Worm (Caenorhabditis elegans): ENCODE measurements around the gene mrpl-11.

mrpl-11 gene

ce11 chrIII:8741276-8741860, 23.9 kb downstream of the mrpl-11 start, which contains the start of gene pdhk-2 (continued):
- TF ChIP-seq flh-1 (GFP tag; optimal IDR thresholded peaks at IDR 0.05) (peak; percentile 4), unc-62 (GFP tag; optimal IDR thresholded peaks at IDR 0.05) (peak; percentile 57), cnd-1 (tag; optimal IDR thresholded peaks at IDR 0.05) (peak; percentile 64), ceh-83 (GFP tag; optimal IDR thresholded peaks at IDR 0.05) (peak; percentile 72), pha-4 (tag; optimal IDR thresholded peaks at IDR 0.05) (peak; percentile 76), mls-2 (tag; optimal IDR thresholded peaks at IDR 0.05) (peak; percentile 81), lin-13 (tag; optimal IDR thresholded peaks at IDR 0.05) (peak; percentile 87), ces-1 (GFP tag; optimal IDR thresholded peaks at IDR 0.05) (peak; percentile 78), nhr-2 (tag; optimal IDR thresholded peaks at IDR 0.05) (no peak)

ce11 chrIII:8741955-8742354, 24.5 kb downstream of the mrpl-11 start:
- no peak for TF ChIP-seq ceh-39 (tag; optimal IDR thresholded peaks at IDR 0.05)
- TF ChIP-seq nhr-28 (tag; optimal IDR thresholded peaks at IDR 0.05): no peak
- TF ChIP-seq sptf-1 (tag; optimal IDR thresholded peaks at IDR 0.05): no peak
- TF ChIP-seq ces-1 (GFP tag; optimal IDR thresholded peaks at IDR 0.05): no peak
- no peak for TF ChIP-seq lsy-2 (tag; optimal IDR thresholded peaks at IDR 0.05)
- TF ChIP-seq lin-32 (GFP tag; optimal IDR thresholded peaks at IDR 0.05): no peak
- TF ChIP-seq M03D4.4 (tag; optimal IDR thresholded peaks at IDR 0.05): no peak
- no peak for TF ChIP-seq mab-5 (tag; optimal IDR thresholded peaks at IDR 0.05)
- no peak for TF ChIP-seq lin-13 (tag; optimal IDR thresholded peaks at IDR 0.05)
- TF ChIP-seq ham-2 (GFP tag; optimal IDR thresholded peaks at IDR 0.05): no peak
- TF ChIP-seq tbx-8 (GFP tag; optimal IDR thresholded peaks at IDR 0.05): no peak
- TF ChIP-seq cnd-1 (tag; optimal IDR thresholded peaks at IDR 0.05): no peak
- TF ChIP-seq unc-62 (GFP tag; optimal IDR thresholded peaks at IDR 0.05): no peak
- TF ChIP-seq zip-8 (tag; optimal IDR thresholded peaks at IDR 0.05): no peak
- TF ChIP-seq mep-1 (tag; optimal IDR thresholded peaks at IDR 0.05): no peak

- TF ChIP-seq unc-120 (tag; optimal IDR thresholded peaks at IDR 0.05; ENCODE audit: poor library complexity, severe bottlenecking) (no peak), ces-1 (GFP tag; optimal IDR thresholded peaks at IDR 0.05) (peak; percentile 8), mab-5 (tag; optimal IDR thresholded peaks at IDR 0.05) (no peak), M03D4.4 (tag; optimal IDR thresholded peaks at IDR 0.05) (no peak), ztf-11 (tag; optimal IDR thresholded peaks at IDR 0.05) (no peak)
Measured at ce11 chrIII:8742584-8742983, 25.1 kb downstream of the mrpl-11 start.

ce11 chrIII:8743796-8744404, 26.5 kb downstream of the mrpl-11 start, which contains the start of gene ZK370.6:
TSS of gene ZK370.6 (minus strand) at chrIII:8743846.
- TF ChIP-seq ztf-11 (tag; optimal IDR thresholded peaks at IDR 0.05): no peak
- peak; percentile 92 for TF ChIP-seq ces-1 (GFP tag; optimal IDR thresholded peaks at IDR 0.05)
- TF ChIP-seq hlh-1 (tag; optimal IDR thresholded peaks at IDR 0.05): no peak
- no peak for TF ChIP-seq elt-1 (tag; optimal IDR thresholded peaks at IDR 0.05; ENCODE audit: borderline replicate concordance, insufficient read depth)
- TF ChIP-seq snpc-4 (tag; optimal IDR thresholded peaks at IDR 0.05): no peak

ce11 chrIII:8744765-8745164, 27.3 kb downstream of the mrpl-11 start:
- TF ChIP-seq ceh-83 (GFP tag; optimal IDR thresholded peaks at IDR 0.05) (no peak), nhr-237 (tag; optimal IDR thresholded peaks at IDR 0.05) (no peak), elt-1 (tag; optimal IDR thresholded peaks at IDR 0.05; ENCODE audit: borderline replicate concordance, insufficient read depth) (no peak), blmp-1 (tag; optimal IDR thresholded peaks at IDR 0.05) (no peak)

- TF ChIP-seq ham-2 (GFP tag; optimal IDR thresholded peaks at IDR 0.05) (no peak), lsy-2 (tag; optimal IDR thresholded peaks at IDR 0.05) (no peak), elt-1 (tag; optimal IDR thresholded peaks at IDR 0.05; ENCODE audit: borderline replicate concordance, insufficient read depth) (no peak), sem-2 (GFP tag; optimal IDR thresholded peaks at IDR 0.05) (no peak), cnd-1 (tag; optimal IDR thresholded peaks at IDR 0.05) (no peak), ceh-83 (GFP tag; optimal IDR thresholded peaks at IDR 0.05) (no peak), tbx-8 (GFP tag; optimal IDR thresholded peaks at IDR 0.05) (no peak), drap-1 (GFP tag; optimal IDR thresholded peaks at IDR 0.05) (no peak), lin-13 (tag; optimal IDR thresholded peaks at IDR 0.05) (no peak), lin-32 (GFP tag; optimal IDR thresholded peaks at IDR 0.05) (no peak), nhr-28 (tag; optimal IDR thresholded peaks at IDR 0.05) (no peak), ces-1 (GFP tag; optimal IDR thresholded peaks at IDR 0.05) (no peak), nhr-237 (tag; optimal IDR thresholded peaks at IDR 0.05) (no peak), unc-120 (tag; optimal IDR thresholded peaks at IDR 0.05; ENCODE audit: poor library complexity, severe bottlenecking) (no peak), mls-2 (tag; optimal IDR thresholded peaks at IDR 0.05) (no peak), M03D4.4 (tag; optimal IDR thresholded peaks at IDR 0.05) (no peak)
Measured at ce11 chrIII:8745214-8745613, 27.8 kb downstream of the mrpl-11 start.
